Fruit fly (Drosophila melanogaster) whole organism, embryonic: ENCODE results near the gene Mgat4a.

Experiments used
- C15 ChIP-seq: fragments of 200-800 bp; sonication (Bioruptor generic); IDR thresholded peaks from 3 replicates; pipeline ENCODE4 v1.3.6; 2022; ENCODE audit warnings: missing biosample characterization, missing genetic modification characterization
- CG10209 ChIP-seq: fragments of 200-800 bp; sonication (Bioruptor generic); optimal IDR thresholded peaks from 3 replicates; lab custom pipeline; 2017; ENCODE audit warnings: missing biosample characterization, mild to moderate bottlenecking, missing genetic modification characterization, missing genetic modification reagents
- CG10543 ChIP-seq: fragments of 200-800 bp; sonication (Bioruptor generic); optimal IDR thresholded peaks from 3 replicates; lab custom pipeline; 2017; ENCODE audit warnings: missing biosample characterization, mild to moderate bottlenecking, missing genetic modification characterization, moderate library complexity
- CG10959 ChIP-seq: fragments of 200-800 bp; sonication (Bioruptor generic); IDR thresholded peaks from 2 replicates; pipeline ENCODE4 v1.3.6; 2022; ENCODE audit warnings: missing biosample characterization, missing genetic modification characterization
- CG11723 ChIP-seq: fragments of 200-800 bp; sonication (Bioruptor generic); optimal IDR thresholded peaks from 2 replicates; lab custom pipeline; 2017; ENCODE audit warnings: missing biosample characterization, mild to moderate bottlenecking, missing genetic modification characterization
- CG1233 ChIP-seq: fragments of 200-800 bp; sonication (Bioruptor generic); optimal IDR thresholded peaks from 4 replicates; lab custom pipeline; 2018; ENCODE audit warnings: missing biosample characterization, mild to moderate bottlenecking, missing genetic modification characterization
- CG12942 ChIP-seq: fragments of 200-800 bp; sonication (Bioruptor generic); optimal IDR thresholded peaks from 3 replicates; lab custom pipeline; 2016; ENCODE audit warnings: missing biosample characterization, missing genetic modification characterization
- CG14441 ChIP-seq: fragments of 200-800 bp; sonication (Bioruptor generic); IDR thresholded peaks from 2 replicates; pipeline ENCODE4 v1.3.6; 2022; ENCODE audit warnings: missing biosample characterization, missing genetic modification characterization
- CG17186 ChIP-seq: fragments of 200-800 bp; sonication (Bioruptor generic); optimal IDR thresholded peaks from 3 replicates; lab custom pipeline; 2017; ENCODE audit warnings: missing biosample characterization, missing genetic modification reagents, missing genetic modification characterization
- CG18619 ChIP-seq: fragments of 200-800 bp; sonication (Bioruptor generic); optimal IDR thresholded peaks from 3 replicates; lab custom pipeline; 2017; ENCODE audit warnings: missing biosample characterization, mild to moderate bottlenecking, missing genetic modification characterization
- CG18764 ChIP-seq: fragments of 200-800 bp; sonication (Bioruptor generic); optimal IDR thresholded peaks from 3 replicates; lab custom pipeline; 2016; ENCODE audit warnings: missing biosample characterization, missing genetic modification characterization
- CG2199 ChIP-seq: fragments of 200-800 bp; sonication (Bioruptor generic); IDR thresholded peaks from 3 replicates; pipeline ENCODE4 v1.3.6; 2022; ENCODE audit warnings: missing biosample characterization, missing genetic modification characterization
- CG2712 ChIP-seq: fragments of 200-800 bp; optimal IDR thresholded peaks from 3 replicates; lab custom pipeline; 2019; ENCODE audit warnings: missing biosample characterization, mild to moderate bottlenecking, missing genetic modification characterization, moderate library complexity
- CG34224 ChIP-seq: fragments of 200-800 bp; sonication (Bioruptor generic); IDR thresholded peaks from 3 replicates; pipeline ENCODE4 v1.3.6; 2022; ENCODE audit warnings: missing biosample characterization, missing genetic modification characterization; ENCODE audit not compliant: partially characterized antibody
- CG4404 ChIP-seq: fragments of 200-800 bp; sonication (Bioruptor generic); IDR thresholded peaks from 2 replicates; pipeline ENCODE4 v1.3.6; 2022; ENCODE audit warnings: missing biosample characterization, missing genetic modification characterization
- CG4820 ChIP-seq: fragments of 200-800 bp; sonication (Bioruptor generic); optimal IDR thresholded peaks from 3 replicates; lab custom pipeline; 2016; ENCODE audit warnings: missing biosample characterization, missing genetic modification characterization
- CG6254 ChIP-seq: fragments of 200-800 bp; sonication (Bioruptor generic); optimal IDR thresholded peaks from 3 replicates; lab custom pipeline; 2017; ENCODE audit warnings: mild to moderate bottlenecking, missing biosample characterization, missing genetic modification reagents, missing genetic modification characterization
- CG8478 ChIP-seq: fragments of >200 bp; optimal IDR thresholded peaks from 2 replicates; lab custom pipeline; 2018
- CHES-1-like ChIP-seq: fragments of 200-800 bp; sonication (Bioruptor generic); optimal IDR thresholded peaks from 2 replicates; lab custom pipeline; 2016; ENCODE audit warnings: missing biosample characterization, missing genetic modification characterization
- Dp ChIP-seq: fragments of 200-800 bp; sonication (Bioruptor generic); optimal IDR thresholded peaks from 2 replicates; lab custom pipeline; 2018; ENCODE audit warnings: missing biosample characterization, mild to moderate bottlenecking, missing genetic modification characterization, moderate library complexity
- E2f1 ChIP-seq: fragments of 200-800 bp; sonication (Bioruptor generic); IDR thresholded peaks from 2 replicates; pipeline ENCODE4 v1.3.6; 2022; ENCODE audit warnings: missing biosample characterization, missing genetic modification characterization
- Ets65A ChIP-seq: fragments of 200-800 bp; sonication (Bioruptor generic); peaks from one replicate; lab custom pipeline; 2016; ENCODE audit warnings: missing biosample characterization, missing genetic modification characterization
- HLHmδ ChIP-seq: fragments of 200-800 bp; sonication (Bioruptor generic); optimal IDR thresholded peaks from 2 replicates; lab custom pipeline; 2018; ENCODE audit warnings: missing biosample characterization, mild to moderate bottlenecking, missing genetic modification characterization, moderate library complexity
- HmgD ChIP-seq: fragments of 200-800 bp; sonication (Bioruptor generic); optimal IDR thresholded peaks from 3 replicates; lab custom pipeline; 2016; ENCODE audit warnings: missing biosample characterization, missing genetic modification characterization
- Hmx ChIP-seq: fragments of 200-800 bp; sonication (Bioruptor generic); optimal IDR thresholded peaks from 2 replicates; lab custom pipeline; 2016; ENCODE audit warnings: missing biosample characterization, missing genetic modification characterization
- Hr39 ChIP-seq: fragments of >200 bp; optimal IDR thresholded peaks from 2 replicates; lab custom pipeline; 2017
- NFAT ChIP-seq: fragments of 200-800 bp; sonication (Bioruptor generic); IDR thresholded peaks from 2 replicates; pipeline ENCODE4 v1.3.6; 2022; ENCODE audit warnings: missing biosample characterization, missing genetic modification characterization
- Optix ChIP-seq: fragments of 200-800 bp; sonication (Bioruptor generic); IDR thresholded peaks from 3 replicates; pipeline ENCODE4 v1.3.6; 2022; ENCODE audit warnings: missing biosample characterization, missing genetic modification characterization
- Rx ChIP-seq: fragments of 200-800 bp; sonication (Bioruptor generic); IDR thresholded peaks from 2 replicates; pipeline ENCODE4 v1.3.6; 2022; ENCODE audit warnings: missing biosample characterization, missing genetic modification characterization
- Spps ChIP-seq: fragments of 200-800 bp; sonication (Bioruptor generic); optimal IDR thresholded peaks from 2 replicates; lab custom pipeline; 2018; ENCODE audit warnings: missing biosample characterization, mild to moderate bottlenecking, missing genetic modification characterization
- abd-A ChIP-seq: fragments of 200-800 bp; sonication (Bioruptor generic); optimal IDR thresholded peaks from 3 replicates; lab custom pipeline; 2019; ENCODE audit warnings: missing biosample characterization, mild to moderate bottlenecking, missing genetic modification characterization, moderate library complexity
- bigmax ChIP-seq: fragments of 200-800 bp; sonication (Bioruptor generic); optimal IDR thresholded peaks from 2 replicates; lab custom pipeline; 2018; ENCODE audit warnings: missing biosample characterization, mild to moderate bottlenecking, missing genetic modification characterization
- btn ChIP-seq: fragments of 200-800 bp; sonication (Bioruptor generic); optimal IDR thresholded peaks from 2 replicates; lab custom pipeline; 2016; ENCODE audit warnings: missing biosample characterization, missing genetic modification characterization
- chinmo ChIP-seq: fragments of 200-800 bp; sonication (Bioruptor generic); IDR thresholded peaks from 4 replicates; pipeline ENCODE4 v1.3.6; 2022; ENCODE audit warnings: missing biosample characterization, missing genetic modification characterization; ENCODE audit not compliant: partially characterized antibody
- grn ChIP-seq: fragments of 200-800 bp; sonication (Bioruptor generic); optimal IDR thresholded peaks from 3 replicates; lab custom pipeline; 2017; ENCODE audit warnings: missing biosample characterization, missing genetic modification characterization
- ham ChIP-seq: fragments of 200-800 bp; sonication (Bioruptor generic); IDR thresholded peaks from 2 replicates; pipeline ENCODE4 v1.3.6; 2022; ENCODE audit warnings: missing biosample characterization, missing genetic modification characterization
- jumu ChIP-seq: fragments of 200-800 bp; sonication (Bioruptor generic); optimal IDR thresholded peaks from 3 replicates; lab custom pipeline; 2016; ENCODE audit warnings: missing biosample characterization, missing genetic modification characterization
- kah ChIP-seq: fragments of 200-800 bp; sonication (Bioruptor generic); optimal IDR thresholded peaks from 2 replicates; lab custom pipeline; 2018; ENCODE audit warnings: missing biosample characterization, mild to moderate bottlenecking, missing genetic modification characterization
- lbe ChIP-seq: fragments of 200-800 bp; sonication (Bioruptor generic); optimal IDR thresholded peaks from 2 replicates; lab custom pipeline; 2016; ENCODE audit warnings: missing biosample characterization, mild to moderate bottlenecking, missing genetic modification characterization
- lov ChIP-seq, 2 experiments: fragments of 200-800 bp in 1 of 2; fragments of >200 bp in 1 of 2; sonication (Bioruptor generic) in 1 of 2; IDR thresholded peaks in 1 of 2; optimal IDR thresholded peaks in 1 of 2; 2 replicates in 1 of 2; 3 replicates in 1 of 2; pipeline versions ENCODE4 v1.3.6 to Lab custom; 2017 to 2022; ENCODE audit warnings: missing biosample characterization in 1 of 2, missing genetic modification characterization in 1 of 2
- mirr ChIP-seq: fragments of 200-800 bp; sonication (Bioruptor generic); optimal IDR thresholded peaks from 3 replicates; lab custom pipeline; 2018; ENCODE audit warnings: missing biosample characterization, mild to moderate bottlenecking, missing genetic modification characterization
- odd ChIP-seq: fragments of 200-800 bp; sonication (Bioruptor generic); optimal IDR thresholded peaks from 2 replicates; lab custom pipeline; 2017; ENCODE audit warnings: missing biosample characterization, mild to moderate bottlenecking, missing genetic modification characterization
- otp ChIP-seq: fragments of 200-800 bp; sonication (Bioruptor generic); IDR thresholded peaks from 3 replicates; pipeline ENCODE4, ENCODE4 v1.3.6; 2022; ENCODE audit warnings: missing biosample characterization, missing genetic modification characterization
- peb ChIP-seq: fragments of 200-800 bp; sonication (Bioruptor generic); IDR thresholded peaks from 2 replicates; pipeline ENCODE4 v1.3.6; 2022; ENCODE audit warnings: missing biosample characterization, missing genetic modification characterization
- schlank ChIP-seq: fragments of 200-800 bp; sonication (Bioruptor generic); optimal IDR thresholded peaks from 2 replicates; lab custom pipeline; 2018; ENCODE audit warnings: missing biosample characterization, mild to moderate bottlenecking, missing genetic modification characterization
- shn ChIP-seq: fragments of 200-800 bp; sonication (Bioruptor generic); optimal IDR thresholded peaks from 3 replicates; lab custom pipeline; 2016; ENCODE audit warnings: missing biosample characterization, missing genetic modification characterization
- tio ChIP-seq: fragments of 200-800 bp; sonication (Bioruptor generic); optimal IDR thresholded peaks from 2 replicates; lab custom pipeline; 2017; ENCODE audit warnings: missing biosample characterization, missing genetic modification characterization, inconsistent platforms
- toy ChIP-seq: fragments of 200-800 bp; sonication (Bioruptor generic); IDR thresholded peaks from 2 replicates; pipeline ENCODE4 v1.3.6; 2022; ENCODE audit warnings: missing biosample characterization, missing genetic modification characterization
- ttk ChIP-seq: fragments of 200-800 bp; sonication (Bioruptor generic); IDR thresholded peaks from 2 replicates; pipeline ENCODE4 v2.1.2; 2022; ENCODE audit warnings: missing biosample characterization, missing genetic modification characterization
- tx ChIP-seq: fragments of 200-800 bp; sonication (Bioruptor generic); optimal IDR thresholded peaks from 2 replicates; lab custom pipeline; 2016; ENCODE audit warnings: missing biosample characterization, missing genetic modification characterization
- vfl ChIP-seq: fragments of 200-800 bp; sonication (Bioruptor generic); optimal IDR thresholded peaks from 2 replicates; lab custom pipeline; 2016; ENCODE audit warnings: missing biosample characterization, missing genetic modification characterization
- vvl ChIP-seq: fragments of 200-800 bp; sonication (Bioruptor generic); IDR thresholded peaks from 2 replicates; pipeline ENCODE4 v1.3.6; 2022; ENCODE audit warnings: missing biosample characterization, missing genetic modification characterization

The Mgat4a gene

DNA sequence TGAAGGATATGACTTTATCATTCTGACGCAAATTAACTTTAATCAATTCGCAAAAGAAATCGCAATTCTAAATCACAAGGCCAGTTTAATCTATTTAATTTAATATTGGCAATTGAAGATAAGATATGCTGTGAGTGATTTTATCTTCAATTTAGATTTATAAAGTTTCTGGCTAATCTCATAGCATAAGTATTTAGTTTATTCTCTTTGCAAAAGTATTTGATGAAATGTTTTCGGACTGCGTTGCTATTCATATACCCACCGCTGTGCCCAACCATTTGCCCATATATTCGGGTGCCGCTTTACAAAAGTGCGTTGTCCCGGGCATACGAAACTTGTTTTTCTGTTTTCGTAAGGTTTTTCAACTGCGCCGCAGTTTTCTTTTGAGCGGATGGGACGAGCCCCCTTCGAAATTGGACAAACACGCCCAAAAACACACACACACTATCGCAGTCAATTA, 23.2 kb downstream of the Mgat4a start (continued):
- TF ChIP-seq mirr (GFP tag; lab: Kevin White, UChicago): peak; percentile 90
- peak; percentile 78; the same call in 2 of the 3 replicates for TF ChIP-seq CG2199 (GFP tag; lab: Robert Waterston, UW)
- TF ChIP-seq CG34224 (GFP tag; lab: Robert Waterston, UW): no peak
- peak; percentile 81 for TF ChIP-seq grn
- TF ChIP-seq ttk: peak; percentile 76
- peak; percentile 93 for TF ChIP-seq CG18764 (GFP tag; lab: Kevin White, UChicago)
- TF ChIP-seq Spps (tag; lab: Kevin White, UChicago): peak; percentile 96
- peak; percentile 96 for TF ChIP-seq CG11723 (GFP tag; lab: Kevin White, UChicago)
- TF ChIP-seq CHES-1-like (GFP tag; lab: Kevin White, UChicago): peak; percentile 91
- peak; percentile 99 for TF ChIP-seq Ets65A (GFP tag; lab: Kevin White, UChicago)
- TF ChIP-seq peb: peak; percentile 78
- TF ChIP-seq kah (GFP tag; lab: Kevin White, UChicago): peak; percentile 92
- TF ChIP-seq CG2712 (tag; lab: Kevin White, UChicago): peak; percentile 99
- peak; percentile 93 for TF ChIP-seq CG12942 (GFP tag; lab: Kevin White, UChicago)
- peak; percentile 11 for TF ChIP-seq Dp (GFP tag; lab: Kevin White, UChicago)
- TF ChIP-seq lov (optimal IDR thresholded peaks at IDR 0.05; lab: Kevin White, UChicago): no peak
- peak; percentile 79; the same call in 2 of the 3 replicates for TF ChIP-seq lov (GFP tag; IDR thresholded peaks at IDR 0.05; lab: Robert Waterston, UW)
- TF ChIP-seq shn (GFP tag; lab: Kevin White, UChicago): peak; percentile 93
- TF ChIP-seq Hmx (GFP tag; lab: Kevin White, UChicago): peak; percentile 88
- TF ChIP-seq Optix (GFP tag; lab: Robert Waterston, UW): peak; percentile 77
- peak; percentile 64 for TF ChIP-seq HmgD
- TF ChIP-seq tio (GFP tag; lab: Kevin White, UChicago): peak; percentile 98
- peak; percentile 98 for TF ChIP-seq odd (GFP tag; lab: Kevin White, UChicago)
- TF ChIP-seq CG10209 (GFP tag; lab: Kevin White, UChicago): peak; percentile 97
- TF ChIP-seq toy (GFP tag; lab: Robert Waterston, UW): peak; percentile 71
- TF ChIP-seq tx: peak; percentile 92
- peak; percentile 92 for TF ChIP-seq schlank (tag; lab: Kevin White, UChicago)
- peak; percentile 87 for TF ChIP-seq CG17186 (GFP tag; lab: Kevin White, UChicago)
- TF ChIP-seq abd-A (tag; lab: Kevin White, UChicago): peak; percentile 80
- TF ChIP-seq CG18619: peak; percentile 98
- no peak; the same call in none of the 2 replicates for TF ChIP-seq vvl (GFP tag; lab: Robert Waterston, UW)
- peak; percentile 97 for TF ChIP-seq CG1233 (GFP tag; lab: Kevin White, UChicago)
- TF ChIP-seq ham (GFP tag; lab: Robert Waterston, UW): no peak
- TF ChIP-seq bigmax (GFP tag; lab: Kevin White, UChicago): peak; percentile 51
- TF ChIP-seq CG10543 (GFP tag; lab: Kevin White, UChicago): peak; percentile 98
- peak; percentile 90 for TF ChIP-seq E2f1 (GFP tag; lab: Robert Waterston, UW)
- peak; percentile 80 for TF ChIP-seq otp (GFP tag; lab: Robert Waterston, UW)
- no peak for TF ChIP-seq chinmo (GFP tag; lab: Robert Waterston, UW)
- peak; percentile 88 for TF ChIP-seq jumu
- peak; percentile 96 for TF ChIP-seq CG6254 (GFP tag; lab: Kevin White, UChicago)
- peak; percentile 17 for TF ChIP-seq lbe (GFP tag; lab: Kevin White, UChicago)
- TF ChIP-seq btn (GFP tag; lab: Kevin White, UChicago): peak; percentile 75
- TF ChIP-seq NFAT (GFP tag; lab: Robert Waterston, UW): peak; percentile 73
- TF ChIP-seq HLHmδ (GFP tag; lab: Kevin White, UChicago): no peak
- TF ChIP-seq CG14441 (GFP tag; lab: Robert Waterston, UW): peak; percentile 87
- TF ChIP-seq vfl (GFP tag; lab: Kevin White, UChicago): peak; percentile 83
- peak; percentile 89 for TF ChIP-seq CG4404 (GFP tag; lab: Robert Waterston, UW)
- TF ChIP-seq Hr39: no peak
- TF ChIP-seq C15: peak; percentile 87
- no peak for TF ChIP-seq CG8478 (lab: Kevin White, UChicago)
- TF ChIP-seq CG4820 (GFP tag; lab: Kevin White, UChicago): peak; percentile 96
- TF ChIP-seq CG10959 (GFP tag; lab: Robert Waterston, UW): peak; percentile 87
- TF ChIP-seq Rx (GFP tag; lab: Robert Waterston, UW): peak; percentile 83; the same call in 1 of the 2 replicates
